Worm (Caenorhabditis elegans) whole organism, L4 larva: Measurements from ENCODE around the gene cat-4.

Source experiments
- ZK546.5 ChIP-seq, 2 experiments: sonication (generic microtip); optimal IDR thresholded peaks; 2 replicates each; lab custom pipeline; 2017; ENCODE audit warnings: missing biosample characterization in 2 of 2, missing genetic modification characterization in 2 of 2
- mes-2 ChIP-seq: sonication (generic microtip); optimal IDR thresholded peaks from 2 replicates; lab custom pipeline; 2016; ENCODE audit warnings: missing genotype, mild to moderate bottlenecking, missing genetic modification characterization, missing compliant biosample characterization; ENCODE audit not compliant: poor library complexity, severe bottlenecking
- nhr-25 ChIP-seq: sonication (generic microtip); optimal IDR thresholded peaks from 2 replicates; lab custom pipeline; 2017; ENCODE audit warnings: missing genetic modification characterization, mild to moderate bottlenecking, missing compliant biosample characterization, antibody characterized with exemption, moderate library complexity, borderline replicate concordance; ENCODE audit not compliant: insufficient read depth
- spr-3 ChIP-seq: fragments of 200-800 bp; sonication (Bioruptor generic); optimal IDR thresholded peaks from 2 replicates; lab custom pipeline; 2018; ENCODE audit warnings: mild to moderate bottlenecking, missing genetic modification characterization, missing compliant biosample characterization
- unc-130 ChIP-seq: sonication (generic microtip); optimal IDR thresholded peaks from 2 replicates; lab custom pipeline; 2016; ENCODE audit warnings: missing genetic modification reagents, missing genetic modification characterization, missing compliant biosample characterization
- unc-62 ChIP-seq, 3 experiments: fragments of 150-350 bp in 1 of 3; sonication (generic microtip); optimal IDR thresholded peaks in 2 of 3; peaks in 1 of 3; 1 replicate in 1 of 3; 2 replicates in 2 of 3; lab custom pipeline; 2014 to 2017; ENCODE audit warnings: missing biosample characterization in 3 of 3, missing genetic modification characterization in 3 of 3, missing genetic modification reagents in 3 of 3, missing genotype in 1 of 3

- TF ChIP-seq unc-62 (GFP tag; optimal IDR thresholded peaks at IDR 0.05 in 1 of 2; lab: Kevin White, UChicago): no peak
- TF ChIP-seq unc-62 (tag; optimal IDR thresholded peaks at IDR 0.05; lab: Kevin White, UChicago): no peak
- no peak for TF ChIP-seq unc-130
- no peak for TF ChIP-seq mes-2 (tag; lab: Kevin White, UChicago)
- TF ChIP-seq nhr-25 (tag; lab: Kevin White, UChicago): no peak
- TF ChIP-seq spr-3 (GFP tag; lab: Kevin White, UChicago): no peak
- no peak for TF ChIP-seq ZK546.5 (tag; optimal IDR thresholded peaks at IDR 0.05; lab: Kevin White, UChicago)
These were observed 15.7 kb upstream of the cat-4 start, which contains the start of gene srd-34 for ce11 chrV:10548981-10549380.
